Worm (Caenorhabditis elegans) whole organism, mixed stage, embryonic: ENCODE measurements around the gene srw-122.

Experiments
- ces-1 ChIP-seq: fragments of 150-350 bp; optimal IDR thresholded peaks from 2 replicates; lab custom pipeline; 2014; ENCODE audit warnings: missing biosample characterization, missing genetic modification reagents, missing genetic modification characterization
- elt-3 ChIP-seq: fragments of 150-350 bp; optimal IDR thresholded peaks from 2 replicates; lab custom pipeline; 2014; ENCODE audit warnings: missing biosample characterization, missing genetic modification characterization
- mep-1 ChIP-seq: fragments of 150-350 bp; optimal IDR thresholded peaks from 2 replicates; lab custom pipeline; 2017; ENCODE audit warnings: missing biosample characterization, missing genetic modification reagents, missing genetic modification characterization, inconsistent platforms
- pha-4 ChIP-seq: fragments of 150-350 bp; optimal IDR thresholded peaks from 2 replicates; lab custom pipeline; 2018; ENCODE audit warnings: missing biosample characterization, missing genetic modification reagents, missing genetic modification characterization

DNA sequence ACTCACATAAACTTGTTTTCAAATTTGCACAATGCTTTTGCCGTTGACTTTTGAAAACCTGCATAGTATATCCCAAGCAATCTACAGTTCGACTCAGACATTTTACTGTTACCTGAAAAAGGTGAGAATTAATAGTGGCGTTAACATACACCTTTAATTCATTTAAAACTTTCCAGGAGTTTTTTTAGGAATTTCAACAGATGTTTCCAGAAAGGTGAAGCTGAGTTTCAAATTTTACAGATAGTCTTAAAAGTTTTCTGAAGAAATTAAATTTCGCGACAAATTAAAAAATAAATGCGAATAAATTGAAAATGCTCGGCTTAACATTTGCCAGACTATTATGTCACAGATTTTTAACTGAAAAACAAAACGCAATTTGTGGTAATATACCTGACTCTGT is 47.7 kb upstream of the srw-122 start, which contains the start of gene srw-119:
- TF ChIP-seq ces-1, result no peak
- no peak for TF ChIP-seq mep-1 (tag; lab: Kevin White, UChicago)
- no peak for TF ChIP-seq elt-3 (tag; lab: Kevin White, UChicago)
- no peak for TF ChIP-seq pha-4 (tag; lab: Kevin White, UChicago)
